Fruit fly (Drosophila melanogaster): ENCODE data around the gene CG11882.

- TF ChIP-seq Blimp-1 (GFP tag; optimal IDR thresholded peaks at IDR 0.05) (no peak), lz (GFP tag; optimal IDR thresholded peaks at IDR 0.05) (no peak), cyc (GFP tag; optimal IDR thresholded peaks at IDR 0.05) (no peak), CG6792 (GFP tag; optimal IDR thresholded peaks at IDR 0.05) (no peak)
Observed at dm6 chr3R:29139767-29140755, 7.9 kb downstream of the CG11882 start.
